Fruit fly (Drosophila melanogaster) whole organism, adult: ENCODE data around the gene CG15747.

Source experiments
- CG11617 ChIP-seq: fragments of 200-800 bp; sonication (Bioruptor generic); optimal IDR thresholded peaks from 2 replicates; lab custom pipeline; 2017; ENCODE audit warnings: mild to moderate bottlenecking, missing biosample characterization, missing genetic modification reagents, missing genetic modification characterization
- CG12768 ChIP-seq: fragments of 200-800 bp; sonication (Bioruptor generic); optimal IDR thresholded peaks from 2 replicates; lab custom pipeline; 2017; ENCODE audit warnings: missing biosample characterization, missing genetic modification characterization, mild to moderate bottlenecking, moderate library complexity, missing genetic modification reagents
- CG14711 ChIP-seq: fragments of 200-800 bp; sonication (Bioruptor generic); optimal IDR thresholded peaks from 2 replicates; lab custom pipeline; 2018; ENCODE audit warnings: missing biosample characterization, mild to moderate bottlenecking, missing genetic modification characterization, moderate library complexity
- CG1620 ChIP-seq: fragments of 200-800 bp; sonication (Bioruptor generic); optimal IDR thresholded peaks from 2 replicates; lab custom pipeline; 2016; ENCODE audit warnings: missing biosample characterization, missing genetic modification characterization
- CG33017 ChIP-seq: fragments of 200-800 bp; sonication (Bioruptor generic); optimal IDR thresholded peaks from 2 replicates; lab custom pipeline; 2018; ENCODE audit warnings: missing biosample characterization, mild to moderate bottlenecking, missing genetic modification characterization, moderate library complexity
- CG5204 ChIP-seq: fragments of 200-800 bp; sonication (Bioruptor generic); optimal IDR thresholded peaks from 2 replicates; lab custom pipeline; 2016; ENCODE audit warnings: missing biosample characterization, missing genetic modification characterization
- CG7045 ChIP-seq: fragments of 200-800 bp; sonication (Bioruptor generic); optimal IDR thresholded peaks from 2 replicates; lab custom pipeline; 2017; ENCODE audit warnings: missing biosample characterization, mild to moderate bottlenecking, missing genetic modification characterization
- CG7101 ChIP-seq: fragments of 200-800 bp; sonication (Bioruptor generic); optimal IDR thresholded peaks from 2 replicates; lab custom pipeline; 2018; ENCODE audit warnings: missing biosample characterization, mild to moderate bottlenecking, missing genetic modification characterization, moderate library complexity
- Clk ChIP-seq: fragments of 200-800 bp; sonication (Bioruptor generic); optimal IDR thresholded peaks from 2 replicates; lab custom pipeline; 2017; ENCODE audit warnings: missing biosample characterization, missing genetic modification characterization
- Crg-1 ChIP-seq: fragments of 200-800 bp; sonication (Bioruptor generic); optimal IDR thresholded peaks from 2 replicates; lab custom pipeline; 2016; ENCODE audit warnings: missing biosample characterization, missing genetic modification characterization
- Hr96 ChIP-seq: fragments of 200-800 bp; sonication (Bioruptor generic); optimal IDR thresholded peaks from 2 replicates; lab custom pipeline; 2016; ENCODE audit warnings: missing biosample characterization, missing genetic modification characterization
- Mnt ChIP-seq: fragments of 200-800 bp; sonication (Bioruptor generic); optimal IDR thresholded peaks from 2 replicates; lab custom pipeline; 2016; ENCODE audit warnings: missing biosample characterization, mild to moderate bottlenecking, missing genetic modification characterization
- bab1 ChIP-seq: fragments of 200-800 bp; sonication (Bioruptor generic); optimal IDR thresholded peaks from 3 replicates; lab custom pipeline; 2019; ENCODE audit warnings: missing biosample characterization, mild to moderate bottlenecking, missing genetic modification characterization, moderate library complexity
- cic ChIP-seq: fragments of 200-800 bp; sonication (Bioruptor generic); optimal IDR thresholded peaks from 2 replicates; lab custom pipeline; 2017; ENCODE audit warnings: missing biosample characterization, mild to moderate bottlenecking, missing genetic modification characterization, moderate library complexity
- cnc ChIP-seq, 2 experiments: fragments of >200 bp; optimal IDR thresholded peaks; 2 replicates each; lab custom pipeline; 2017
- kay ChIP-seq: fragments of 200-800 bp; sonication (Bioruptor generic); peaks from one replicate; lab custom pipeline; 2016; ENCODE audit warnings: missing biosample characterization, missing genetic modification characterization, borderline replicate concordance
- ovo ChIP-seq: fragments of 200-800 bp; sonication (Bioruptor generic); optimal IDR thresholded peaks from 2 replicates; lab custom pipeline; 2016; ENCODE audit warnings: missing biosample characterization, missing genetic modification characterization
- pad ChIP-seq: fragments of 200-800 bp; sonication (Bioruptor generic); optimal IDR thresholded peaks from 3 replicates; lab custom pipeline; 2017; ENCODE audit warnings: missing biosample characterization, missing genetic modification characterization, mild to moderate bottlenecking, moderate library complexity, missing genetic modification reagents
- tj ChIP-seq: fragments of 200-800 bp; sonication (Bioruptor generic); optimal IDR thresholded peaks from 3 replicates; lab custom pipeline; 2017; ENCODE audit warnings: missing biosample characterization, mild to moderate bottlenecking, missing genetic modification characterization, moderate library complexity
- toe ChIP-seq: fragments of 200-800 bp; sonication (Bioruptor generic); optimal IDR thresholded peaks from 2 replicates; lab custom pipeline; 2016; ENCODE audit warnings: missing biosample characterization, missing genetic modification characterization

CG15747 gene

DNA sequence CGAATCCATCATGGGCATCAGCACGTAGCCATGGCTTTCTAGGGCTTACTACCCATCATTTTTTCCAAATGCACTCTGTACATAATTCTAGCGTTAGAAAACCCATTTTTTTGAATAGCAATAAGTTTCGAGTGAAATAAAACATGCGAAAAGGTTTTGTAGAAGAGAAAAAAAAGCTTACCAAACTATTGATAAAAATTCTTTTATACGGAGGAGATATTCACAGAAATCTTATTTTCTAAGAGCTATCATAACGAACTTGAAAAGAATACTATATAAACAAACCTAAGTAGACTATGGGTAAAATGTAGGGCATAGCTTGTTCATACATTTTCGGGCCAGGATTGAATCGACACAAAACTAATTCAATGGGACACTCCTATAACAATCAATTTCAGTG is 32.2 kb downstream of the CG15747 start, which contains the start of gene CG1640:
CG1640 (plus strand) TSS at position 301 of the 400 bp plus-strand sequence.
- TF ChIP-seq Mnt (GFP tag; lab: Kevin White, UChicago): no peak
- no peak for TF ChIP-seq CG7045 (GFP tag; lab: Kevin White, UChicago)
- TF ChIP-seq kay (GFP tag; lab: Kevin White, UChicago): peak; percentile 19
- TF ChIP-seq toe (GFP tag; lab: Kevin White, UChicago): no peak
- no peak for TF ChIP-seq cnc (optimal IDR thresholded peaks at IDR 0.05; lab: Kevin White, UChicago)

DNA sequence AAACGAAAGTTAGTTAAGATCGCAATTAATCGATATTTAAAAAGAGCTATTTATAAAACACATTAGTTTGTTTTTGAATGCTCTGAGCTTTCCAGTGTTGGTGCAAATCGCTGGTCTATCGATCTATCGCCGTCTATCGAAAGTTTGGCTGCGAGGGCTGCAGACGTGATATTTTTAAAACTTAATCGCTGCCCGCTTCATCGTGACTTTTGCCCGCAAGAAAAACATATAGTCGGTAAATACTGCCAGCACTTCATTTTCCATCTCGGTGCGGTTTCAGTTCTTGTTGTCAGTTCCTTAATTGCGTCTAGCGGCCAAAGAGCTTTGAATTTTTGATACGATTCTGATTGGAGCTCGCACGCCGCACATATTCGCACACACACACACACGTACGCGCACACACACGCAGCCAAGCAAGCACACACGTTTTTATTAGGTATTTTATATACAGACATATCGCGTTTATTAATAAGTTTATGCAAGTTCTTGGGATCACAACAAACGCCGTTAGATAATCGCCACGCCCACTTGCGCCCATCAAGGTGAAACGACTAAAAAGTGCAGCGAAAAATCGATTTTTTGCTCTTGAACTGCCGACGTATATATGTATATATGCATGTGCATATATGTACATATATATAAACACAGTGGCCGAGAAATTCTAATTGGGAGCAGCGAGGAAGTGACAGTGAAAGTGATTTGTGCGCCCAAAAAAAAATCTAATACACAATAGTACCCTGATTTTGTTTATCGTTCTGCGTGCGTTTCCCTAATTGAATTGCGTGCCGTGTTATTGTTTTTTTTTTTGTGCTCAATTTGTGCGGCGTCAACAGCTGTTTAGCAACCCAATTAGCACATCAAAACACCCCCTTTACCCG is 32.9 kb downstream of the CG15747 start:
- peak; percentile 32 for TF ChIP-seq CG7101 (tag; lab: Kevin White, UChicago)
- TF ChIP-seq tj (GFP tag; lab: Kevin White, UChicago): peak; percentile 28
- TF ChIP-seq CG33017 (tag; lab: Kevin White, UChicago): no peak
- peak; percentile 72 for TF ChIP-seq kay (GFP tag; lab: Kevin White, UChicago)
- peak; percentile 37 for TF ChIP-seq Crg-1 (GFP tag; lab: Kevin White, UChicago)
- TF ChIP-seq CG7045 (GFP tag; lab: Kevin White, UChicago): no peak
- no peak for TF ChIP-seq Hr96 (GFP tag; lab: Kevin White, UChicago)
- TF ChIP-seq CG1620: peak; percentile 21
- TF ChIP-seq CG5204 (GFP tag; lab: Kevin White, UChicago): no peak
- TF ChIP-seq pad (GFP tag; lab: Kevin White, UChicago): no peak
- TF ChIP-seq CG11617: peak; percentile 35
- TF ChIP-seq bab1: peak; percentile 53
- TF ChIP-seq CG14711 (tag; lab: Kevin White, UChicago): peak; percentile 27
- peak; percentile 72 for TF ChIP-seq Mnt (GFP tag; lab: Kevin White, UChicago)
- TF ChIP-seq CG12768: peak; percentile 25
- TF ChIP-seq cnc (optimal IDR thresholded peaks at IDR 0.05; lab: Kevin White, UChicago): no peak
- peak; percentile 6 for TF ChIP-seq toe (GFP tag; lab: Kevin White, UChicago)
- no peak for TF ChIP-seq ovo (GFP tag; lab: Kevin White, UChicago)
- TF ChIP-seq cic (GFP tag; lab: Kevin White, UChicago): peak; percentile 22
- no peak for TF ChIP-seq Clk

DNA sequence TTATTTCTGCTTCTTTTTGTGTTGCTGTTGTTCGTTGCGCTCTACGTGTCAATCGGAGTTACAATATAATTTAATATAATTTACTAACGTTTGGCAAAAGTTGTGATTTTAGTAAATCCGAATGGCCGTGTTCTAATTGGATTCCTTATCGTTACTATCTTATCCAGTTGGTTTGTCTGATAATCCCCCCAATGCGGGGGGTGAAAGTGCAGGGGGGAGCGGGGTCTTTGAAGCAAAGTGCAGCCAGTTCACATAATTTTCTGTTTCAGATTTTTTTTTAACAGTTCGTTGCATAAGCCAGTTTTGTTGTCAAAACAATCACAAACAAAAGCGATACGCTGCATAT is 33.6 kb downstream of the CG15747 start:
- TF ChIP-seq kay (GFP tag; lab: Kevin White, UChicago) (no peak), ovo (GFP tag; lab: Kevin White, UChicago) (peak; percentile 65)

DNA sequence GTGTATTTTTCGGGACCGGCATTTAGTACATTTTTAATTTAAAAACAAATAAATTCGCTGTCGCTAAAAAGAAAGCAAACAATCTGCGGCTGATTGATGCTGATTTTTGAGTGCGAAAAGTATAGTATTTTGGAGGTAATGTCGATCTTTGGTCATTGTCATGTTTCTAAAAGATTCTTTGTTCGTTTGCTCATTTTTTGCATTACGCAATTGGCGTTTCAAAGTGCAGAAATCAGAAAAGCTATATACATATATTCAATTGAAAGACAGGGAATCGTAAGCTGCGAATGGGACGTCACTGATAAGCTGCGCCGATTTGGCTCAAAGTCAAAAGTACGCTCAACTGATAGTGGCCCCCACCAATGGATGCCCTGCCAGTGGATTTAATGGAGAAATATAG is 34.4 kb downstream of the CG15747 start:
- no peak for TF ChIP-seq Crg-1 (GFP tag; lab: Kevin White, UChicago)
- no peak for TF ChIP-seq kay (GFP tag; lab: Kevin White, UChicago)
- TF ChIP-seq tj (GFP tag; lab: Kevin White, UChicago): no peak
- TF ChIP-seq Mnt (GFP tag; lab: Kevin White, UChicago): no peak
- no peak for TF ChIP-seq CG33017 (tag; lab: Kevin White, UChicago)
- no peak for TF ChIP-seq Clk
- TF ChIP-seq CG7045 (GFP tag; lab: Kevin White, UChicago): no peak
- no peak for TF ChIP-seq CG7101 (tag; lab: Kevin White, UChicago)
- no peak for TF ChIP-seq CG12768
- no peak for TF ChIP-seq cnc (optimal IDR thresholded peaks at IDR 0.05; lab: Kevin White, UChicago)
- no peak for TF ChIP-seq pad (GFP tag; lab: Kevin White, UChicago)
- no peak for TF ChIP-seq Hr96 (GFP tag; lab: Kevin White, UChicago)
- no peak for TF ChIP-seq CG11617
- TF ChIP-seq cic (GFP tag; lab: Kevin White, UChicago): no peak
- no peak for TF ChIP-seq ovo (GFP tag; lab: Kevin White, UChicago)
- no peak for TF ChIP-seq CG5204 (GFP tag; lab: Kevin White, UChicago)
- no peak for TF ChIP-seq toe (GFP tag; lab: Kevin White, UChicago)

DNA sequence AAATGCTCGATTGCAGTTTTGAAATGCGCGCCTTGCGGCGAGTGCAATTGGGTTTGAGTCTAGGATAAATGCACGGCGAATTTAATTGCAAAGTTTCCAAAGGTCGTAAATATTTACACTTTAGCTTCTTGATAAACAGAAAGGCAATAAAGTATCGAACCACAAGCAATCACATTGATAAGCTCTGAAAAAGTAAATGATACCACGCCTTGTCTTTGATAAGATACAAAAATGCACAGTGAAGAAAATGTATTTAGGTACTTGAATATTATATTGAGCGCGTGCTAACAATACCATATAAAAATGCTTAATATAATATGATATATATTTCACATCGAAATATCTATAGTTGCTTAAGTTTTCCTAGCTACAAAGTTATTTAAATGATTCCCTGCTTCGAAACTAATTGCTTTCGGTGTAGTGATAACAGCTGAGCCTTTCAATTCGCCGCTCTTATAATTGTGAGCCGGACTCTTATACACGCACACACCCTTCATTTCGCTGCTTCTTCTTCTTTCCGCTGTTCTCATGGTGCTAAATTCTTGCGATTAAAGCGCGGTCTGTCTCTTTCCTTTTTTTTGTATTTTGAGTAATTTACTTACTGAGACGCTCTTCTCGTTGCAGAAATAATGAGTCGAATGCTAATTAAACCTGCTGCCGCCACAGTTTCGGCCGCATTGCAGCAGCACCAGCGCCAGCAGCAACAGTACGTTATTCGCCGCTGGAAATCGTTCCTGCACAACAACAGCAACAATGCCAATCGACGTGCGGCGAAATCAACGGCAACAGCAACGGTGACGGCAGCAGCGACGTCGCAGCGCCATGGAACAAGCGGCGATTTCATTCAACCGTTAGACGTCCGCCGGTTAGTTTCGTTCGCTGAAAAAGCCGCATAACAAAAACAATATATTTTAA is 35.4 kb downstream of the CG15747 start:
- TF ChIP-seq Crg-1 (GFP tag; lab: Kevin White, UChicago) (peak; percentile 80), Mnt (GFP tag; lab: Kevin White, UChicago) (peak; percentile 79), CG5204 (GFP tag; lab: Kevin White, UChicago) (peak; percentile 53), Hr96 (GFP tag; lab: Kevin White, UChicago) (no peak), cnc (optimal IDR thresholded peaks at IDR 0.05; lab: Kevin White, UChicago) (no peak), CG11617 (peak; percentile 83), CG7045 (GFP tag; lab: Kevin White, UChicago) (peak; percentile 74), ovo (GFP tag; lab: Kevin White, UChicago) (peak; percentile 89), CG14711 (tag; lab: Kevin White, UChicago) (peak; percentile 87), tj (GFP tag; lab: Kevin White, UChicago) (peak; percentile 75), Clk (no peak), bab1 (peak; percentile 53), CG12768 (peak; percentile 77), pad (GFP tag; lab: Kevin White, UChicago) (no peak), toe (GFP tag; lab: Kevin White, UChicago) (peak; percentile 36), CG33017 (tag; lab: Kevin White, UChicago) (peak; percentile 80), kay (GFP tag; lab: Kevin White, UChicago) (peak; percentile 46), CG1620 (peak; percentile 42), CG7101 (tag; lab: Kevin White, UChicago) (peak; percentile 95), cic (GFP tag; lab: Kevin White, UChicago) (peak; percentile 12)
